Fruit fly (Drosophila melanogaster) whole organism: ENCODE data around the gene CG10428.

Experiments used
- CG8478 ChIP-seq: fragments of >200 bp; optimal IDR thresholded peaks from 2 replicates; lab custom pipeline; 2018; ENCODE audit warnings: inconsistent platforms
- Dll ChIP-seq: fragments of >200 bp; optimal IDR thresholded peaks from 2 replicates; lab custom pipeline; 2017
- EcR ChIP-seq, 2 experiments: fragments of >200 bp; optimal IDR thresholded peaks; 2 replicates each; lab custom pipeline; 2017; ENCODE audit warnings: missing biosample characterization in 2 of 2, missing genetic modification characterization in 2 of 2, missing genetic modification reagents in 2 of 2
- pan ChIP-seq: fragments of >200 bp; optimal IDR thresholded peaks from 2 replicates; lab custom pipeline; 2017
- psq ChIP-seq: fragments of >200 bp; optimal IDR thresholded peaks from 2 replicates; lab custom pipeline; 2017
- usp ChIP-seq: fragments of >200 bp; optimal IDR thresholded peaks from 2 replicates; lab custom pipeline; 2017; ENCODE audit warnings: missing biosample characterization, missing genetic modification characterization, mixed read lengths

CG10428 gene

DNA sequence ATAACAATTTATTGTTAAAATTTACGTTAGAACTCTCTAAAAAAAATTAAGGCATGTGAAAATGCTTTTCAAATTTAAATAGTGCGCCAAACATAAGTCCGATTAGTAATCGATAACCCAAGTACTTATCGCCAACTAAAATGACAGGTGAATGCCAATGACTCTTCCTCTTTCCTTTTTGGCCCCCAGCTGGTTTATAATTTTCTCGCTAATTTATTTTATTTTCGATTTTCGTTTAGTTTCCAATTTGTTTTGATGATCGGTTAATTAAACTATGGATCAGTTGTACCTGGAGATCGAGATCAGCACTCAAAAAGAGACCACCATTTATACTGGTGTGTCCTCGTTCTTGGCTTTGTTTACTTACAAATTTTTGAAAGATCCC lies at the start of gene CG10428:
CG10428 (plus strand) TSS at position 161 of the 385 bp plus-strand sequence.
- no peak for TF ChIP-seq EcR (GFP tag; optimal IDR thresholded peaks at IDR 0.05; lab: Kevin White, UChicago)
- no peak for TF ChIP-seq psq (lab: Kevin White, UChicago)
- TF ChIP-seq CG8478 (lab: Kevin White, UChicago), result no peak
- TF ChIP-seq pan, result no peak
- no peak for TF ChIP-seq usp (GFP tag; lab: Kevin White, UChicago)
- TF ChIP-seq Dll (lab: Kevin White, UChicago), result no peak

- no peak for TF ChIP-seq Dll (lab: Kevin White, UChicago)
- TF ChIP-seq pan, result no peak
- no peak for TF ChIP-seq EcR (GFP tag; optimal IDR thresholded peaks at IDR 0.05; lab: Kevin White, UChicago)
- no peak for TF ChIP-seq CG8478 (lab: Kevin White, UChicago)
- no peak for TF ChIP-seq psq (lab: Kevin White, UChicago)
- TF ChIP-seq usp (GFP tag; lab: Kevin White, UChicago), result no peak
Observed at dm6 chr2L:18899254-18899653, 49.4 kb upstream of the CG10428 start.

dm6 chr2L:18899862-18900261 lies 48.8 kb upstream of the CG10428 start:
- TF ChIP-seq pan (no peak), EcR (GFP tag; optimal IDR thresholded peaks at IDR 0.05; lab: Kevin White, UChicago) (no peak), usp (GFP tag; lab: Kevin White, UChicago) (no peak), CG8478 (lab: Kevin White, UChicago) (no peak), Dll (lab: Kevin White, UChicago) (no peak), psq (lab: Kevin White, UChicago) (no peak)

DNA sequence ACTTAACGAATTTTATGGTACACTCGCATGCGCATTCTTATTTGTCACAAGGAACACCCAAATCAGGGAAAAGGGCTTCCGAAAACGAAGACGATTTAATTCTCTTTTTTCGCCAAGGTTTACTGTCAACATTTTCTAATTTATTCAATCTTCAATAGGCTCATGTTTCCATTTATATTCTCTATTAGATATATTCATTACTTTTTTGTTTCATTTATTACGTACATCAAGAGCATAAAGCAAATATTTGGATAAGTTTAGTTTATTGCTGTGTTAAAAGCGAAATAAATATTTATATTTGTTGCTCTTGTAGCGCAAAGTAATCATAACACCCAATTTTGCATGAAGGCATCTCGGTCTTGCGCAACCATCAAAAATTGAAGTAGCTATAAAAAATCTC lies 47.7 kb upstream of the CG10428 start:
- TF ChIP-seq psq (lab: Kevin White, UChicago) (no peak), EcR (GFP tag; optimal IDR thresholded peaks at IDR 0.05; lab: Kevin White, UChicago) (no peak), CG8478 (lab: Kevin White, UChicago) (no peak), pan (no peak), Dll (lab: Kevin White, UChicago) (no peak), usp (GFP tag; lab: Kevin White, UChicago) (no peak)

- TF ChIP-seq psq (lab: Kevin White, UChicago) (no peak), pan (no peak), EcR (GFP tag; optimal IDR thresholded peaks at IDR 0.05; lab: Kevin White, UChicago) (no peak), usp (GFP tag; lab: Kevin White, UChicago) (no peak), Dll (lab: Kevin White, UChicago) (no peak), CG8478 (lab: Kevin White, UChicago) (no peak)
Observed at dm6 chr2L:18906615-18907014, 42.1 kb upstream of the CG10428 start.

DNA sequence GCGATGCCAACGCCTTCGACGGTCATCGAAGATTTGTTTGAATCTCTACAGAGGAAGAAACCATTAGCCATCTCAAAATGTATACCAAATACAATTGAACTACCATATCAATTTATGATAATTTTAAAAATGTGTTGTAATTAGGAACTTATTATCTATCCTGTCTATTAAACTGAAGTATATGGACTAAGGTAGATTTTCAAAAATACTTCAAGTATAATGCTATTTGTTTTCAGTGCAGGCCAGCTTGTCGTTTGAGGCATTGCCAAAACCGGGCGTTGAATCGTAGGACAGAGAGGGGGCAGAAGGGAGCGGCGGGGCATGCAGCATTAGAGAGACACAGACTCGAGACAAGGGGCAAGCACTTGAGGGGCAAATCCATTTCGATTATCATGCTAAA lies 41.2 kb upstream of the CG10428 start:
- TF ChIP-seq psq (lab: Kevin White, UChicago), result no peak

- TF ChIP-seq psq (lab: Kevin White, UChicago) (no peak), pan (no peak), Dll (lab: Kevin White, UChicago) (no peak), usp (GFP tag; lab: Kevin White, UChicago) (no peak), EcR (GFP tag; optimal IDR thresholded peaks at IDR 0.05; lab: Kevin White, UChicago) (no peak), CG8478 (lab: Kevin White, UChicago) (no peak)
Observed at dm6 chr2L:18914829-18915228, 33.9 kb upstream of the CG10428 start.

dm6 chr2L:18917584-18917983 lies 31.1 kb upstream of the CG10428 start:
- TF ChIP-seq psq (lab: Kevin White, UChicago), result no peak
- no peak for TF ChIP-seq Dll (lab: Kevin White, UChicago)
- no peak for TF ChIP-seq EcR (GFP tag; optimal IDR thresholded peaks at IDR 0.05; lab: Kevin White, UChicago)
- no peak for TF ChIP-seq pan
- no peak for TF ChIP-seq usp (GFP tag; lab: Kevin White, UChicago)
- TF ChIP-seq CG8478 (lab: Kevin White, UChicago), result no peak

DNA sequence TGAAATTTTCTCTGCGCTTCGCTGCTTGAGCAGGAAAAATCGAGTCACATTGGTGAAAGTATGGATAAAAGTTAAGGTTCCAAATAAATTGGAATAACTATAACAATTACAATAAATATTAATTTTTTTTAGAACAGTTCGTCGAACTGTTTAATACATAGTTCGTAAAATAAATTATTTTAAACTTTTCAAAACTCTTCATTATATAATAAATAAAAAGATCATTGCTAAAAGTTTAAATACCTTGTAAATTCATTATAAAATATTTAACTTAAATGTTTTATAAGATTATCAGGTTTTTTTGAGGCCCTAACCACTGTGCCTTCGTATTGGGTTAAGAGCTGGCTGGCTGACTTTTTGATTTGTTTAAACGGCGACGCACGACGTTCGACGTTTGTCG lies 29.2 kb upstream of the CG10428 start:
- TF ChIP-seq psq (lab: Kevin White, UChicago) (no peak), EcR (GFP tag; optimal IDR thresholded peaks at IDR 0.05; lab: Kevin White, UChicago) (no peak), Dll (lab: Kevin White, UChicago) (no peak), CG8478 (lab: Kevin White, UChicago) (no peak), usp (GFP tag; lab: Kevin White, UChicago) (no peak)

DNA sequence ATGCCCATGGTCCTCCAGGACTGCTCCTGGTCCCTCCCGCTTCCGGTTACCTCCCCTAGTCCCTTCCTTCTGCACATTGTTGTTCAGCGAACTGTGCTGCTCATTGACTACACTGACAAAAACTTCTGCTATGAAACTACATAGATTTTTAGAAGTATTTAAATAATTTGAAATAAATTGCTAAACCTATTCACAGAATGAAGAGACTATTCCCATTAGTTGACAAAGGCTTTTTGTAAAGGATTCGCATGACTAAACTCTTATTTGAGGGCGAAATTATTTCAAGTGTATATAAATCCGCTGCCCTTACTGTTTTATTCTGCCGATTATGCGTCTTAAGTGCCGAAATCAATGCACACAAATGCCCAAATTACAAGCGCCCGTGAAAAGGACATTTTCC lies 27.4 kb upstream of the CG10428 start:
- TF ChIP-seq Dll (lab: Kevin White, UChicago) (no peak), EcR (GFP tag; optimal IDR thresholded peaks at IDR 0.05; lab: Kevin White, UChicago) (no peak), pan (no peak)

dm6 chr2L:18924642-18925244 lies 23.9 kb upstream of the CG10428 start:
- TF ChIP-seq psq (lab: Kevin White, UChicago) (no peak), CG8478 (lab: Kevin White, UChicago) (no peak), usp (GFP tag; lab: Kevin White, UChicago) (no peak), pan (no peak), EcR (GFP tag; optimal IDR thresholded peaks at IDR 0.05; lab: Kevin White, UChicago) (no peak), Dll (lab: Kevin White, UChicago) (no peak)

DNA sequence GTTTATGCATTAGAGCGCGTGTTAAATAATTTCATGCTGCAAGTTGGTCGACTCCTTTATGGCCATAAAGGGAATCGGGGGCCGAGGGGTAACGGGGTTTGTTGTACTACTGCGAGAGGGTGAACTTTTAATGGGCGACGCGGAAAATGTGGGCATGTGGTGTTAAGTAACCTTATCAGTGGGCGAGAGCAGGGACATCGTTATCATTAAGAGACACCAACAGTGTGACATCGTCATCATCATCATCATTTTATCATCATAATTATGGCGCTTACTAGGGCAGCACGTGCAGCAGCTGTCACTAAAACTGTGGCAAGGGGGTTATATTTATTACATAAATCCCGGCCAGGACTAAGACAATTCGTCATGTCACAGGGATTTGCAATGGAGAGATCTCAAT lies 23.3 kb upstream of the CG10428 start:
- TF ChIP-seq psq (lab: Kevin White, UChicago) (no peak), Dll (lab: Kevin White, UChicago) (no peak)

DNA sequence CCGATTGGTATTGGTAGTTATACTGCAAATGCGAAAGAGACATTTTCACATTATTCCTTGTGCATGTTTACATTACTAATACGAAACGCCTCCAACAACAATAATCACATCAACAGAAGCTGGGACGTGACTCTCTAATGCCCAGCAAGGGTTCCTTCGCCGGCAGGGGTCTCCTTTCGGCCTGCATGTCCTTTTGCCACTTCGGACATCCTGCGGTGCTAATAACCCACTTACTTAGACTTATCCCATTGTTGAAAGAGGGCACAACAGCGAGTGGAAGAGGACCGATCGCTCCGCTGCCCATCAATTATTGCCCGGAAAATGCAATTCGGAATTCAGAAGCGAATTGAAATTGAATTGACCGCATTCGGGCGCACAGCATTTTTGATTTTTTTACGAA lies 22.7 kb upstream of the CG10428 start:
- TF ChIP-seq CG8478 (lab: Kevin White, UChicago), result no peak
- TF ChIP-seq Dll (lab: Kevin White, UChicago), result no peak
- TF ChIP-seq psq (lab: Kevin White, UChicago), result no peak
- no peak for TF ChIP-seq pan
- TF ChIP-seq EcR (GFP tag; optimal IDR thresholded peaks at IDR 0.05; lab: Kevin White, UChicago), result no peak
- no peak for TF ChIP-seq usp (GFP tag; lab: Kevin White, UChicago)
